Fruit fly (Drosophila melanogaster): ENCODE results near the gene TfIIA-L.

The TfIIA-L gene

dm6 chr3R:27288202-27289135, 37.6 kb downstream of the TfIIA-L start, which contains the start of the genes bigmax and Hmu (continued):
- TF ChIP-seq cad (GFP tag; optimal IDR thresholded peaks at IDR 0.05) (no peak), eyg (GFP tag; optimal IDR thresholded peaks at IDR 0.05) (peak; percentile 81), CG4730 (GFP tag; IDR thresholded peaks at IDR 0.05) (peak; percentile 72), ase (GFP tag; IDR thresholded peaks at IDR 0.05) (peak; percentile 80), Atf3 (GFP tag; optimal IDR thresholded peaks at IDR 0.05) (peak; percentile 67), slou (GFP tag; optimal IDR thresholded peaks at IDR 0.05) (peak; percentile 63), CG4617 (GFP tag; optimal IDR thresholded peaks at IDR 0.05; ENCODE audit: borderline replicate concordance) (peak; percentile 85), stwl (tag; optimal IDR thresholded peaks at IDR 0.05) (peak; percentile 80), CG5180 (GFP tag; optimal IDR thresholded peaks at IDR 0.05) (no peak), CG32767 (GFP tag; IDR thresholded peaks at IDR 0.05) (peak; percentile 69), Nf-YB (GFP tag; optimal IDR thresholded peaks at IDR 0.05) (peak; percentile 55), Hr51 (GFP tag; optimal IDR thresholded peaks at IDR 0.05) (peak; percentile 85 to 86), Mrtf (GFP tag; IDR thresholded peaks at IDR 0.05) (peak; percentile 73), CG4328 (GFP tag; optimal IDR thresholded peaks at IDR 0.05) (peak; percentile 1), CG9609 (GFP tag; optimal IDR thresholded peaks at IDR 0.05) (peak; percentile 85), vnd (GFP tag; IDR thresholded peaks at IDR 0.05; ENCODE audit: partially characterized antibody) (peak; percentile 88), CG4820 (GFP tag; optimal IDR thresholded peaks at IDR 0.05) (peak; percentile 82), CG1602 (GFP tag; optimal IDR thresholded peaks at IDR 0.05) (peak; percentile 84), CG1603 (tag; optimal IDR thresholded peaks at IDR 0.05) (peak; percentile 91), Neu2 (GFP tag; optimal IDR thresholded peaks at IDR 0.05; ENCODE audit: borderline replicate concordance) (peak; percentile 39), caup (GFP tag; optimal IDR thresholded peaks at IDR 0.05; ENCODE audit: severe bottlenecking) (peak; percentile 81), CG30403 (GFP tag; optimal IDR thresholded peaks at IDR 0.05) (peak; percentile 89), CG9797 (GFP tag; optimal IDR thresholded peaks at IDR 0.05) (peak; percentile 95), CHES-1-like (GFP tag; optimal IDR thresholded peaks at IDR 0.05) (peak; percentile 92), CG18011 (GFP tag; optimal IDR thresholded peaks at IDR 0.05) (peak; percentile 54), phol (tag; optimal IDR thresholded peaks at IDR 0.05) (peak; percentile 87), vfl (GFP tag; optimal IDR thresholded peaks at IDR 0.05) (peak; percentile 90), CG14014 (GFP tag; IDR thresholded peaks at IDR 0.05) (peak; percentile 77), gsb-n (tag; optimal IDR thresholded peaks at IDR 0.05) (peak; percentile 62), Bteb2 (GFP tag; optimal IDR thresholded peaks at IDR 0.05) (peak; percentile 88), zfh2 (GFP tag; optimal IDR thresholded peaks at IDR 0.05) (peak; percentile 93), CG3847 (GFP tag; IDR thresholded peaks at IDR 0.05) (peak; percentile 89), chinmo (GFP tag; IDR thresholded peaks at IDR 0.05; ENCODE audit: partially characterized antibody) (peak; percentile 81; the same call in 2 of the 4 replicates), Sry-δ (GFP tag; optimal IDR thresholded peaks at IDR 0.05) (peak; percentile 99), klu (GFP tag; IDR thresholded peaks at IDR 0.05) (peak; percentile 79), bab2 (GFP tag; optimal IDR thresholded peaks at IDR 0.05) (peak; percentile 92), CG6175 (GFP tag; IDR thresholded peaks at IDR 0.05) (peak; percentile 64; the same call in 1 of the 3 replicates), Jarid2 (GFP tag; optimal IDR thresholded peaks at IDR 0.05) (peak; percentile 51), twi (tag; optimal IDR thresholded peaks at IDR 0.05) (peak; percentile 69), sna (GFP tag; IDR thresholded peaks at IDR 0.05; ENCODE audit: partially characterized antibody) (peak; percentile 97), lilli (GFP tag; optimal IDR thresholded peaks at IDR 0.05) (peak; percentile 94), tx (GFP tag; optimal IDR thresholded peaks at IDR 0.05) (peak; percentile 85), mam (GFP tag; optimal IDR thresholded peaks at IDR 0.05) (peak; percentile 94), CG31365 (tag; optimal IDR thresholded peaks at IDR 0.05) (peak; percentile 11), tgo (GFP tag; IDR thresholded peaks at IDR 0.05) (peak; percentile 75), CG18476 (GFP tag; optimal IDR thresholded peaks at IDR 0.05) (peak; percentile 84), eve (GFP tag; optimal IDR thresholded peaks at IDR 0.05) (no peak), hbn (GFP tag; IDR thresholded peaks at IDR 0.05; ENCODE audit: partially characterized antibody) (peak; percentile 94)

Measured in whole organism, embryonic.